Fruit fly (Drosophila melanogaster) whole organism, embryonic: Measurements from ENCODE around the gene CG33521.

Experiments used
- CG10147 ChIP-seq: fragments of 200-800 bp; sonication (Bioruptor generic); optimal IDR thresholded peaks from 2 replicates; lab custom pipeline; 2019; ENCODE audit warnings: missing biosample characterization, mild to moderate bottlenecking, missing genetic modification characterization, moderate library complexity
- CG1024 ChIP-seq: fragments of 200-800 bp; sonication (Bioruptor generic); IDR thresholded peaks from 2 replicates; pipeline ENCODE4 v1.3.6; 2022; ENCODE audit warnings: missing biosample characterization, missing genetic modification characterization
- CG11247 ChIP-seq: fragments of 200-800 bp; sonication (Bioruptor generic); IDR thresholded peaks from 2 replicates; pipeline ENCODE4 v1.3.6; 2022; ENCODE audit warnings: missing biosample characterization, missing genetic modification characterization
- CG11456 ChIP-seq: fragments of 200-800 bp; sonication (Bioruptor generic); IDR thresholded peaks from 3 replicates; pipeline ENCODE4 v1.3.6; 2022; ENCODE audit warnings: missing biosample characterization, missing genetic modification characterization
- CG1233 ChIP-seq: fragments of 200-800 bp; sonication (Bioruptor generic); optimal IDR thresholded peaks from 4 replicates; lab custom pipeline; 2018; ENCODE audit warnings: missing biosample characterization, mild to moderate bottlenecking, missing genetic modification characterization
- CG1602 ChIP-seq: fragments of 200-800 bp; sonication (Bioruptor generic); optimal IDR thresholded peaks from 3 replicates; lab custom pipeline; 2016; ENCODE audit warnings: missing biosample characterization, missing genetic modification characterization
- CG1832 ChIP-seq: fragments of 200-800 bp; sonication (Bioruptor generic); optimal IDR thresholded peaks from 2 replicates; lab custom pipeline; 2017; ENCODE audit warnings: missing biosample characterization, mild to moderate bottlenecking, missing genetic modification characterization, inconsistent platforms
- CG18619 ChIP-seq: fragments of 200-800 bp; sonication (Bioruptor generic); optimal IDR thresholded peaks from 3 replicates; lab custom pipeline; 2017; ENCODE audit warnings: missing biosample characterization, mild to moderate bottlenecking, missing genetic modification characterization
- CG2875 ChIP-seq: fragments of 200-800 bp; sonication (Bioruptor generic); optimal IDR thresholded peaks from 2 replicates; lab custom pipeline; 2017; ENCODE audit warnings: missing biosample characterization, mild to moderate bottlenecking, missing genetic modification characterization, missing genetic modification reagents
- CG3065 ChIP-seq: fragments of 200-800 bp; sonication (Bioruptor generic); optimal IDR thresholded peaks from 2 replicates; lab custom pipeline; 2016; ENCODE audit warnings: missing biosample characterization, missing genetic modification characterization
- CG32767 ChIP-seq: fragments of 200-800 bp; sonication (Bioruptor generic); IDR thresholded peaks from 2 replicates; pipeline ENCODE4 v1.3.6; 2022; ENCODE audit warnings: missing biosample characterization, missing genetic modification characterization
- CG6689 ChIP-seq: fragments of 200-800 bp; sonication (Bioruptor generic); IDR thresholded peaks from 2 replicates; pipeline ENCODE4 v1.3.6; 2022; ENCODE audit warnings: missing biosample characterization, missing genetic modification characterization
- CG6765 ChIP-seq: fragments of 200-800 bp; sonication (Bioruptor generic); optimal IDR thresholded peaks from 3 replicates; lab custom pipeline; 2017; ENCODE audit warnings: missing biosample characterization, mild to moderate bottlenecking, missing genetic modification characterization
- CG7271 ChIP-seq: fragments of 200-800 bp; sonication (Bioruptor generic); optimal IDR thresholded peaks from 2 replicates; lab custom pipeline; 2018; ENCODE audit warnings: missing biosample characterization, mild to moderate bottlenecking, missing genetic modification characterization, moderate library complexity
- CG8290 ChIP-seq, 3 experiments: fragments of 200-800 bp; sonication (Bioruptor generic); optimal IDR thresholded peaks; 2 replicates each; lab custom pipeline; 2016 to 2019; ENCODE audit warnings: missing biosample characterization in 3 of 3, missing genetic modification characterization in 3 of 3, mild to moderate bottlenecking in 2 of 3, moderate library complexity in 1 of 3
- CG8359 ChIP-seq: fragments of 200-800 bp; sonication (Bioruptor generic); optimal IDR thresholded peaks from 2 replicates; lab custom pipeline; 2017; ENCODE audit warnings: missing biosample characterization, mild to moderate bottlenecking, missing genetic modification characterization, borderline replicate concordance
- CG9797 ChIP-seq: fragments of 200-800 bp; sonication (Bioruptor generic); optimal IDR thresholded peaks from 3 replicates; lab custom pipeline; 2018; ENCODE audit warnings: missing biosample characterization, mild to moderate bottlenecking, missing genetic modification characterization
- CTCF ChIP-seq: fragments of 200-800 bp; sonication (Bioruptor generic); optimal IDR thresholded peaks from 2 replicates; lab custom pipeline; 2017; ENCODE audit warnings: missing biosample characterization, mild to moderate bottlenecking, missing genetic modification characterization, moderate library complexity
- Dll ChIP-seq: fragments of 200-800 bp; sonication (Bioruptor generic); IDR thresholded peaks from 4 replicates; pipeline ENCODE4 v1.3.6; 2022; ENCODE audit warnings: missing biosample characterization, missing genetic modification characterization; ENCODE audit not compliant: partially characterized antibody
- Dref ChIP-seq: fragments of 200-800 bp; sonication (Bioruptor generic); IDR thresholded peaks from 2 replicates; pipeline ENCODE4 v1.3.6; 2022; ENCODE audit warnings: missing biosample characterization, missing genetic modification characterization
- Fer1 ChIP-seq: fragments of 200-800 bp; sonication (Bioruptor generic); optimal IDR thresholded peaks from 2 replicates; lab custom pipeline; 2017; ENCODE audit warnings: missing biosample characterization, mild to moderate bottlenecking, missing genetic modification characterization
- GATAe ChIP-seq: fragments of 200-800 bp; sonication (Bioruptor generic); conservative IDR thresholded peaks from 2 replicates; pipeline ENCODE4 v1.3.6; 2022; ENCODE audit warnings: missing biosample characterization, missing genetic modification characterization
- Mrtf ChIP-seq: fragments of 200-800 bp; sonication (Bioruptor generic); IDR thresholded peaks from 3 replicates; pipeline ENCODE4 v1.3.6; 2022; ENCODE audit warnings: missing biosample characterization, missing genetic modification characterization
- NK7.1 ChIP-seq: fragments of 200-800 bp; sonication (Bioruptor generic); optimal IDR thresholded peaks from 3 replicates; lab custom pipeline; 2016; ENCODE audit warnings: missing biosample characterization, missing genetic modification characterization
- Pdp1 ChIP-seq, 2 experiments: fragments of 200-800 bp; sonication (Bioruptor generic); optimal IDR thresholded peaks; 3 replicates each; lab custom pipeline; 2016; ENCODE audit warnings: missing biosample characterization in 2 of 2, missing genetic modification characterization in 2 of 2, mild to moderate bottlenecking in 1 of 2, moderate library complexity in 1 of 2
- Sox100B ChIP-seq: fragments of 200-800 bp; sonication (Bioruptor generic); optimal IDR thresholded peaks from 3 replicates; lab custom pipeline; 2018; ENCODE audit warnings: missing biosample characterization, mild to moderate bottlenecking, missing genetic modification characterization
- Sry-β ChIP-seq: fragments of 200-800 bp; sonication (Bioruptor generic); optimal IDR thresholded peaks from 2 replicates; lab custom pipeline; 2018; ENCODE audit warnings: missing biosample characterization, mild to moderate bottlenecking, missing genetic modification characterization, moderate library complexity
- az2 ChIP-seq: fragments of 200-800 bp; sonication (Bioruptor generic); optimal IDR thresholded peaks from 3 replicates; lab custom pipeline; 2016; ENCODE audit warnings: missing biosample characterization, missing genetic modification characterization
- bab2 ChIP-seq: fragments of 200-800 bp; sonication (Bioruptor generic); optimal IDR thresholded peaks from 2 replicates; lab custom pipeline; 2016; ENCODE audit warnings: missing biosample characterization, missing genetic modification characterization
- crc ChIP-seq: fragments of 200-800 bp; sonication (Bioruptor generic); optimal IDR thresholded peaks from 2 replicates; lab custom pipeline; 2016; ENCODE audit warnings: missing biosample characterization, missing genetic modification characterization
- danr ChIP-seq: fragments of 200-800 bp; sonication (Bioruptor generic); IDR thresholded peaks from 2 replicates; pipeline ENCODE4 v1.3.6; 2022; ENCODE audit warnings: missing biosample characterization, missing genetic modification characterization
- dmrt99B ChIP-seq: fragments of 200-800 bp; sonication (Bioruptor generic); optimal IDR thresholded peaks from 2 replicates; lab custom pipeline; 2018; ENCODE audit warnings: missing biosample characterization, mild to moderate bottlenecking, missing genetic modification characterization, moderate library complexity
- dysf ChIP-seq: fragments of 200-800 bp; sonication (Bioruptor generic); IDR thresholded peaks from 3 replicates; pipeline ENCODE4 v1.3.6; 2022; ENCODE audit warnings: missing biosample characterization, missing genetic modification characterization
- hth ChIP-seq: fragments of >200 bp; optimal IDR thresholded peaks from 2 replicates; lab custom pipeline; 2017; ENCODE audit warnings: inconsistent platforms
- insv ChIP-seq, 2 experiments: fragments of 200-800 bp; sonication (Bioruptor generic); optimal IDR thresholded peaks; 3 replicates each; lab custom pipeline; 2016 to 2018; ENCODE audit warnings: missing biosample characterization in 2 of 2, missing genetic modification characterization in 2 of 2
- lab ChIP-seq: fragments of 200-800 bp; sonication (Bioruptor generic); optimal IDR thresholded peaks from 3 replicates; lab custom pipeline; 2017; ENCODE audit warnings: missing biosample characterization, missing genetic modification characterization, mild to moderate bottlenecking, moderate library complexity, missing genetic modification reagents
- lilli ChIP-seq: fragments of 200-800 bp; sonication (Bioruptor generic); optimal IDR thresholded peaks from 3 replicates; lab custom pipeline; 2016; ENCODE audit warnings: missing biosample characterization, missing genetic modification characterization
- nau ChIP-seq: fragments of 200-800 bp; sonication (Bioruptor generic); optimal IDR thresholded peaks from 3 replicates; lab custom pipeline; 2017; ENCODE audit warnings: missing biosample characterization, mild to moderate bottlenecking, missing genetic modification characterization, missing genetic modification reagents
- nom ChIP-seq: fragments of 200-800 bp; sonication (Bioruptor generic); optimal IDR thresholded peaks from 2 replicates; lab custom pipeline; 2017; ENCODE audit warnings: missing biosample characterization, missing genetic modification characterization, mild to moderate bottlenecking, moderate library complexity, missing genetic modification reagents
- p53 ChIP-seq: fragments of 200-800 bp; sonication (Bioruptor generic); optimal IDR thresholded peaks from 2 replicates; lab custom pipeline; 2016; ENCODE audit warnings: missing biosample characterization, missing genetic modification characterization
- pzg ChIP-seq: fragments of 200-800 bp; sonication (Bioruptor generic); optimal IDR thresholded peaks from 3 replicates; lab custom pipeline; 2018; ENCODE audit warnings: missing biosample characterization, mild to moderate bottlenecking, missing genetic modification characterization, moderate library complexity
- schlank ChIP-seq: fragments of 200-800 bp; sonication (Bioruptor generic); optimal IDR thresholded peaks from 2 replicates; lab custom pipeline; 2018; ENCODE audit warnings: missing biosample characterization, mild to moderate bottlenecking, missing genetic modification characterization
- scrt ChIP-seq: fragments of 200-800 bp; sonication (Bioruptor generic); optimal IDR thresholded peaks from 2 replicates; lab custom pipeline; 2018; ENCODE audit warnings: missing biosample characterization, mild to moderate bottlenecking, missing genetic modification characterization, moderate library complexity
- sens-2 ChIP-seq: fragments of 200-800 bp; sonication (Bioruptor generic); IDR thresholded peaks from 2 replicates; pipeline ENCODE4 v1.3.6; 2022; ENCODE audit warnings: missing biosample characterization, missing genetic modification characterization
- shn ChIP-seq: fragments of 200-800 bp; sonication (Bioruptor generic); optimal IDR thresholded peaks from 3 replicates; lab custom pipeline; 2016; ENCODE audit warnings: missing biosample characterization, missing genetic modification characterization
- slp2 ChIP-seq: fragments of 200-800 bp; sonication (Bioruptor generic); optimal IDR thresholded peaks from 2 replicates; lab custom pipeline; 2016; ENCODE audit warnings: missing biosample characterization, missing genetic modification characterization
- so ChIP-seq: fragments of 200-800 bp; sonication (Bioruptor generic); IDR thresholded peaks from 3 replicates; pipeline ENCODE4 v1.3.6; 2022; ENCODE audit warnings: missing biosample characterization, missing genetic modification characterization
- tap ChIP-seq: fragments of 200-800 bp; optimal IDR thresholded peaks from 3 replicates; lab custom pipeline; 2019; ENCODE audit warnings: missing biosample characterization, mild to moderate bottlenecking, missing genetic modification characterization, moderate library complexity
- tna ChIP-seq: fragments of 200-800 bp; sonication (Bioruptor generic); IDR thresholded peaks from 2 replicates; pipeline ENCODE4 v1.3.6; 2022; ENCODE audit warnings: missing biosample characterization, missing genetic modification characterization; ENCODE audit not compliant: partially characterized antibody
- tx ChIP-seq: fragments of 200-800 bp; sonication (Bioruptor generic); optimal IDR thresholded peaks from 2 replicates; lab custom pipeline; 2016; ENCODE audit warnings: missing biosample characterization, missing genetic modification characterization
- unc-4 ChIP-seq: fragments of 200-800 bp; sonication (Bioruptor generic); IDR thresholded peaks from 2 replicates; pipeline ENCODE4 v1.3.6; 2022; ENCODE audit warnings: missing biosample characterization, missing genetic modification characterization; ENCODE audit not compliant: partially characterized antibody

The CG33521 gene

dm6 chr4:1181591-1182125 lies 3.9 kb upstream of the CG33521 start, which contains the start of gene pho (continued):
- TF ChIP-seq so (no peak), CG8359 (no peak), dmrt99B (tag; lab: Kevin White, UChicago) (no peak), nau (no peak), bab2 (GFP tag; lab: Kevin White, UChicago) (peak; percentile 19), CG18619 (GFP tag; lab: Kevin White, UChicago) (no peak), CG9797 (GFP tag; lab: Kevin White, UChicago) (no peak), CG6689 (GFP tag; lab: Robert Waterston, UW) (no peak), NK7.1 (GFP tag; lab: Kevin White, UChicago) (no peak), Dref (GFP tag; lab: Robert Waterston, UW) (no peak), danr (GFP tag; lab: Robert Waterston, UW) (no peak), Fer1 (GFP tag; lab: Kevin White, UChicago) (no peak), Sox100B (GFP tag; lab: Kevin White, UChicago) (peak; percentile 37), dysf (GFP tag; lab: Robert Waterston, UW) (no peak), nom (no peak), unc-4 (no peak), CG7271 (tag; lab: Kevin White, UChicago) (no peak), CTCF (no peak), az2 (GFP tag; lab: Kevin White, UChicago) (no peak), Dll (GFP tag; lab: Robert Waterston, UW) (no peak), schlank (no peak), CG1024 (GFP tag; lab: Robert Waterston, UW) (peak; percentile 92), crc (GFP tag; lab: Kevin White, UChicago) (no peak), tap (tag; lab: Kevin White, UChicago) (no peak), CG1832 (GFP tag; lab: Kevin White, UChicago) (no peak), CG2875 (GFP tag; lab: Kevin White, UChicago) (no peak), sens-2 (no peak), pzg (GFP tag; lab: Kevin White, UChicago) (peak; percentile 35), CG11247 (GFP tag; lab: Robert Waterston, UW) (no peak), GATAe (GFP tag; lab: Robert Waterston, UW) (no peak), CG3065 (GFP tag; lab: Kevin White, UChicago) (no peak), CG6765 (GFP tag; lab: Kevin White, UChicago) (no peak), lilli (GFP tag; lab: Kevin White, UChicago) (no peak), lab (GFP tag; lab: Kevin White, UChicago) (no peak), insv (GFP tag; optimal IDR thresholded peaks at IDR 0.05; lab: Kevin White, UChicago) (no peak), hth (no peak), scrt (GFP tag; lab: Kevin White, UChicago) (no peak), p53 (GFP tag; lab: Kevin White, UChicago) (no peak), CG32767 (no peak), Pdp1 (GFP tag; optimal IDR thresholded peaks at IDR 0.05; lab: Kevin White, UChicago) (peak in 1 of 2 experiments; percentile 37), slp2 (GFP tag; lab: Kevin White, UChicago) (no peak), CG8290 (GFP tag; optimal IDR thresholded peaks at IDR 0.05; lab: Kevin White, UChicago) (peak; percentile 73), CG8290 (tag; optimal IDR thresholded peaks at IDR 0.05; lab: Kevin White, UChicago) (peak in 1 of 2 experiments; percentile 59), CG10147 (no peak), CG1602 (GFP tag; lab: Kevin White, UChicago) (peak; percentile 12), tx (GFP tag; lab: Kevin White, UChicago) (no peak), CG11456 (GFP tag; lab: Robert Waterston, UW) (no peak), tna (no peak), Sry-β (GFP tag; lab: Kevin White, UChicago) (peak; percentile 9), shn (GFP tag; lab: Kevin White, UChicago) (no peak), Mrtf (GFP tag; lab: Robert Waterston, UW) (no peak), CG1233 (no peak)
